Worm (Caenorhabditis elegans) whole organism, L2 larva: ENCODE measurements around the gene pqn-39.

Experiments
- C34F6.9 ChIP-seq: fragments of 150-350 bp; optimal IDR thresholded peaks from 2 replicates; lab custom pipeline; 2014; ENCODE audit warnings: missing biosample characterization, missing genetic modification characterization
- F13H6.1 ChIP-seq: sonication (generic microtip); optimal IDR thresholded peaks from 2 replicates; lab custom pipeline; 2016; ENCODE audit warnings: missing genetic modification characterization, missing compliant biosample characterization
- R02D3.7 ChIP-seq: fragments of 150-350 bp; optimal IDR thresholded peaks from 2 replicates; lab custom pipeline; 2014; ENCODE audit warnings: missing biosample characterization, missing genetic modification characterization
- Y55F3AM.14 ChIP-seq: fragments of 200-800 bp; sonication (Bioruptor generic); optimal IDR thresholded peaks from 2 replicates; lab custom pipeline; 2018; ENCODE audit warnings: mild to moderate bottlenecking, missing genetic modification characterization, missing compliant biosample characterization
- ZK546.5 ChIP-seq: sonication (generic microtip); optimal IDR thresholded peaks from 2 replicates; lab custom pipeline; 2017; ENCODE audit warnings: missing biosample characterization, missing genetic modification characterization
- alr-1 ChIP-seq: fragments of 150-350 bp; optimal IDR thresholded peaks from 2 replicates; lab custom pipeline; 2014; ENCODE audit warnings: missing biosample characterization, missing genetic modification characterization
- aly-2 ChIP-seq: fragments of 150-350 bp; optimal IDR thresholded peaks from 2 replicates; lab custom pipeline; 2014; ENCODE audit warnings: missing biosample characterization, missing genetic modification characterization
- ama-1 ChIP-seq: fragments of 150-350 bp; optimal IDR thresholded peaks from 2 replicates; lab custom pipeline; 2018; ENCODE audit warnings: inconsistent platforms
- blmp-1 ChIP-seq: sonication (generic microtip); optimal IDR thresholded peaks from 2 replicates; lab custom pipeline; 2017; ENCODE audit warnings: missing genetic modification characterization, mild to moderate bottlenecking, missing compliant biosample characterization, antibody characterized with exemption, moderate library complexity; ENCODE audit not compliant: insufficient read depth
- ceh-16 ChIP-seq: fragments of 150-350 bp; optimal IDR thresholded peaks from 2 replicates; lab custom pipeline; 2014; ENCODE audit warnings: missing biosample characterization, missing genetic modification characterization
- ceh-82 ChIP-seq: fragments of 150-350 bp; optimal IDR thresholded peaks from 2 replicates; lab custom pipeline; 2014; ENCODE audit warnings: missing biosample characterization, missing genetic modification characterization
- crh-2 ChIP-seq: sonication (generic microtip); optimal IDR thresholded peaks from 2 replicates; lab custom pipeline; 2017; ENCODE audit warnings: missing biosample characterization, missing genetic modification characterization
- egl-27 ChIP-seq: sonication (generic microtip); optimal IDR thresholded peaks from 3 replicates; lab custom pipeline; 2017; ENCODE audit warnings: missing biosample characterization, missing genetic modification reagents, missing genetic modification characterization
- elt-1 ChIP-seq: fragments of 150-350 bp; optimal IDR thresholded peaks from 2 replicates; lab custom pipeline; 2014; ENCODE audit warnings: missing biosample characterization, missing genetic modification characterization
- fos-1 ChIP-seq: fragments of 150-350 bp; optimal IDR thresholded peaks from 2 replicates; lab custom pipeline; 2014; ENCODE audit warnings: missing biosample characterization, missing genetic modification characterization
- gmeb-1 ChIP-seq: fragments of 150-350 bp; optimal IDR thresholded peaks from 2 replicates; lab custom pipeline; 2014; ENCODE audit warnings: missing biosample characterization, missing genetic modification characterization
- lin-11 ChIP-seq: fragments of 150-350 bp; sonication (generic microtip); optimal IDR thresholded peaks from 2 replicates; lab custom pipeline; 2014; ENCODE audit warnings: missing biosample characterization, missing genetic modification characterization, inconsistent platforms, mixed read lengths
- lin-13 ChIP-seq: fragments of 150-350 bp; optimal IDR thresholded peaks from 2 replicates; lab custom pipeline; 2014; ENCODE audit warnings: missing biosample characterization, missing genetic modification reagents, missing genetic modification characterization
- lin-39 ChIP-seq: fragments of 150-350 bp; optimal IDR thresholded peaks from 2 replicates; lab custom pipeline; 2014; ENCODE audit warnings: missing biosample characterization, missing genetic modification reagents, missing genetic modification characterization
- mdl-1 ChIP-seq, 2 experiments: fragments of 150-350 bp in 1 of 2; sonication (generic microtip) in 1 of 2; optimal IDR thresholded peaks; 2 replicates each; lab custom pipeline; 2017; ENCODE audit warnings: missing biosample characterization in 2 of 2, missing genetic modification characterization in 2 of 2
- nhr-10 ChIP-seq: sonication (generic microtip); optimal IDR thresholded peaks from 2 replicates; lab custom pipeline; 2017; ENCODE audit warnings: missing biosample characterization, missing genetic modification characterization
- nhr-11 ChIP-seq: fragments of 150-350 bp; optimal IDR thresholded peaks from 2 replicates; lab custom pipeline; 2014; ENCODE audit warnings: missing biosample characterization, missing genetic modification characterization
- nhr-12 ChIP-seq: fragments of 150-350 bp; optimal IDR thresholded peaks from 2 replicates; lab custom pipeline; 2014; ENCODE audit warnings: missing biosample characterization, missing genetic modification characterization
- nhr-129 ChIP-seq: fragments of 150-350 bp; optimal IDR thresholded peaks from 2 replicates; lab custom pipeline; 2014; ENCODE audit warnings: missing biosample characterization, missing genetic modification characterization
- nhr-21 ChIP-seq: fragments of 150-350 bp; optimal IDR thresholded peaks from 2 replicates; lab custom pipeline; 2014; ENCODE audit warnings: missing biosample characterization, missing genetic modification characterization
- nhr-23 ChIP-seq: fragments of 150-350 bp; optimal IDR thresholded peaks from 2 replicates; lab custom pipeline; 2014; ENCODE audit warnings: missing biosample characterization, missing genetic modification reagents, missing genetic modification characterization
- nhr-237 ChIP-seq: fragments of 150-350 bp; optimal IDR thresholded peaks from 2 replicates; lab custom pipeline; 2014; ENCODE audit warnings: missing biosample characterization, missing genetic modification characterization
- nhr-25 ChIP-seq: fragments of 150-350 bp; sonication (generic microtip); optimal IDR thresholded peaks from 3 replicates; lab custom pipeline; 2014; ENCODE audit warnings: missing biosample characterization, missing genetic modification characterization
- nhr-6 ChIP-seq: fragments of 150-350 bp; optimal IDR thresholded peaks from 2 replicates; lab custom pipeline; 2014; ENCODE audit warnings: missing biosample characterization, missing genetic modification characterization
- nhr-77 ChIP-seq: fragments of 150-350 bp; optimal IDR thresholded peaks from 2 replicates; lab custom pipeline; 2014; ENCODE audit warnings: missing biosample characterization, missing genetic modification characterization
- sem-4 ChIP-seq: fragments of 150-350 bp; optimal IDR thresholded peaks from 2 replicates; lab custom pipeline; 2014; ENCODE audit warnings: missing biosample characterization, missing genetic modification reagents, missing genetic modification characterization
- sma-3 ChIP-seq: sonication (generic microtip); optimal IDR thresholded peaks from 2 replicates; lab custom pipeline; 2016; ENCODE audit warnings: missing genetic modification reagents, missing genetic modification characterization, missing compliant biosample characterization
- sma-9 ChIP-seq, 2 experiments: fragments of 150-350 bp in 1 of 2; sonication (generic microtip) in 1 of 2; optimal IDR thresholded peaks; 2 replicates each; lab custom pipeline; 2014 to 2016; ENCODE audit warnings: missing genetic modification characterization in 2 of 2, mild to moderate bottlenecking in 1 of 2, missing biosample characterization in 1 of 2, missing compliant biosample characterization in 1 of 2, missing genetic modification reagents in 1 of 2, moderate library complexity in 1 of 2
- snpc-4 ChIP-seq: fragments of 150-350 bp; optimal IDR thresholded peaks from 2 replicates; lab custom pipeline; 2014; ENCODE audit warnings: missing biosample characterization, missing genetic modification characterization
- unc-39 ChIP-seq: fragments of 150-350 bp; optimal IDR thresholded peaks from 2 replicates; lab custom pipeline; 2014; ENCODE audit warnings: missing biosample characterization, missing genetic modification characterization
- unc-62 ChIP-seq: fragments of 150-350 bp; optimal IDR thresholded peaks from 2 replicates; lab custom pipeline; 2014; ENCODE audit warnings: missing biosample characterization, missing genetic modification reagents, missing genetic modification characterization
- zag-1 ChIP-seq: fragments of 150-350 bp; optimal IDR thresholded peaks from 2 replicates; lab custom pipeline; 2014; ENCODE audit warnings: missing biosample characterization, missing genetic modification characterization
- ztf-4 ChIP-seq: fragments of 150-350 bp; optimal IDR thresholded peaks from 2 replicates; lab custom pipeline; 2014; ENCODE audit warnings: missing biosample characterization, missing genetic modification characterization

Gene pqn-39

DNA sequence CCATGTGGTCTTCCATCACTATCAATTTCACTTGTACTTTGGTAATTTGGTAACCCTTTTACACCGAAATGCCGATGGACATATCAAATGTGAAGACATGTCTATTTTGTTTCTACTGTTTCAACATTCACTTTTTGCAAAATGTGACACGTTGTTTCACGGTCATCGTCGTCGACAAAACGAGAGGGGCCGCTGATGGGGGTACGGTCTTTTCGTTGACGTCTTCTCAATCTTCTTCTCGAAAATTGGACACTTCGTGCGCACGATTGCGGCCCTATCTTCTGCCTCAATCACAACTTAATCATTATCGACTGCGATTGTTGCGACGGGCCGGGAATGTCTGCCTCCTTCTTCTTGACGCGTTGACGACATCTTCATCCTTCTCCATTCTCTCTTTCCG, 31.8 kb downstream of the pqn-39 start:
- TF ChIP-seq crh-2 (tag; lab: Kevin White, UChicago) (peak; percentile 46), sma-3 (GFP tag; lab: Kevin White, UChicago) (peak; percentile 32), unc-39 (tag; lab: Kevin White, UChicago) (no peak), nhr-21 (tag; lab: Kevin White, UChicago) (peak; percentile 63), nhr-25 (peak; percentile 20), blmp-1 (tag; lab: Kevin White, UChicago) (peak; percentile 79), ceh-16 (tag; lab: Kevin White, UChicago) (peak; percentile 51), egl-27 (tag; lab: Kevin White, UChicago) (no peak), nhr-129 (tag; lab: Kevin White, UChicago) (peak; percentile 16), sma-9 (GFP tag; optimal IDR thresholded peaks at IDR 0.05; lab: Kevin White, UChicago) (peak; percentile 22), sma-9 (tag; optimal IDR thresholded peaks at IDR 0.05; lab: Kevin White, UChicago) (no peak)

DNA sequence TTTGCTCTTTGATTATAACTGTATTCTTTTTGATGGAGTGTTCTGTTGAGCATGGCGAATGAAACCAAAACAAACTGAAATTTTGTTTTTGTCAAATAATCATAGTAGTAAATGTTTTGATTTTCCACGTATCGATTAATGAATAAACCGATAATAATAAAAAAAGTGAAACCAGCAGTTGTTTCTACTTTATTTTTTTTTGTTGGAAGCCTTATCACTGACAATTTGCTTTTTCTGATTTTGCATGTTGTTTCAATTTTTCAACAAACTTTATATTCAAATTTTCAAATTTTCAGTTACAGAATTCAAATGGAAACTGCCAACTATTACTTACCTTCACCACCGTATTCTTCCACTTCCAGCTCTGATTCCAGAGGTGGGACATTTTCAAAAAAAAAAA, 33.9 kb downstream of the pqn-39 start, which contains the start of gene elt-3:
elt-3 (plus strand) TSS at position 301 of the 400 bp plus-strand sequence.
- no peak for TF ChIP-seq elt-1 (tag; lab: Kevin White, UChicago)
- no peak for TF ChIP-seq nhr-10 (tag; lab: Kevin White, UChicago)
- TF ChIP-seq Y55F3AM.14 (GFP tag; lab: Kevin White, UChicago): no peak
- TF ChIP-seq ama-1 (lab: Kevin White, UChicago): no peak
- no peak for TF ChIP-seq lin-13 (GFP tag; lab: Kevin White, UChicago)
- TF ChIP-seq zag-1: no peak
- no peak for TF ChIP-seq ZK546.5 (tag; lab: Kevin White, UChicago)
- no peak for TF ChIP-seq nhr-23 (tag; lab: Kevin White, UChicago)
- TF ChIP-seq ztf-4: no peak
- no peak for TF ChIP-seq nhr-25
- TF ChIP-seq lin-11 (tag; lab: Kevin White, UChicago): no peak
- TF ChIP-seq nhr-6: no peak
- TF ChIP-seq, all 48 proteins: peak for 0

DNA sequence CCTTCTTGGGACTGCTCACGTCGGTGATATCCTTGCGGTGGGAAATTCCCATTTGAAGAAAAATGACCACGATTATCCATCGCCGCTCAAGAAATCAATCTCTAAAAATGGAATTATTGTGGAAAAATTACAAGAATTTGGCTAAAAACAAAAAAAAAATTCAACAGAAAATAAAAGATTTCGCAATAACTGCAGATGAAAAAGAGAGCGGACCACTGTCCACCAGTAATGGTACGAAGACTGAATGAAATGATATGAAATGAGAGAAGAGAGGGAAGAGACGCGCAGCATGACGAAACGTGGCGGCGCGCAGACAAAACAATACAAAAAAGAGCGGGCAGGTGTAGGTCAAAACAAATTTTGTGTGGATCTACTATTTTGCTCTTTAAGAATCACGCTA, 38.9 kb downstream of the pqn-39 start, which contains the start of gene meg-1:
meg-1 (minus strand) TSS at position 101 of the 400 bp plus-strand sequence.
- TF ChIP-seq sma-9 (GFP tag; optimal IDR thresholded peaks at IDR 0.05; lab: Kevin White, UChicago) (no peak), sma-9 (tag; optimal IDR thresholded peaks at IDR 0.05; lab: Kevin White, UChicago) (no peak), unc-62 (GFP tag; lab: Kevin White, UChicago) (no peak), zag-1 (no peak), nhr-237 (tag; lab: Kevin White, UChicago) (no peak), R02D3.7 (tag; lab: Kevin White, UChicago) (no peak), nhr-77 (tag; lab: Kevin White, UChicago) (no peak), sem-4 (tag; lab: Kevin White, UChicago) (no peak), fos-1 (tag; lab: Kevin White, UChicago) (no peak), nhr-129 (tag; lab: Kevin White, UChicago) (no peak), ZK546.5 (tag; lab: Kevin White, UChicago) (no peak), lin-39 (tag; lab: Kevin White, UChicago) (no peak), C34F6.9 (no peak), mdl-1 (tag; optimal IDR thresholded peaks at IDR 0.05; lab: Kevin White, UChicago) (no peak), lin-13 (GFP tag; lab: Kevin White, UChicago) (no peak), alr-1 (tag; lab: Kevin White, UChicago) (no peak), snpc-4 (no peak), ceh-16 (tag; lab: Kevin White, UChicago) (no peak), aly-2 (tag; lab: Kevin White, UChicago) (no peak), ztf-4 (no peak), crh-2 (tag; lab: Kevin White, UChicago) (no peak)
- TF ChIP-seq, all 48 proteins: peak for 0

DNA sequence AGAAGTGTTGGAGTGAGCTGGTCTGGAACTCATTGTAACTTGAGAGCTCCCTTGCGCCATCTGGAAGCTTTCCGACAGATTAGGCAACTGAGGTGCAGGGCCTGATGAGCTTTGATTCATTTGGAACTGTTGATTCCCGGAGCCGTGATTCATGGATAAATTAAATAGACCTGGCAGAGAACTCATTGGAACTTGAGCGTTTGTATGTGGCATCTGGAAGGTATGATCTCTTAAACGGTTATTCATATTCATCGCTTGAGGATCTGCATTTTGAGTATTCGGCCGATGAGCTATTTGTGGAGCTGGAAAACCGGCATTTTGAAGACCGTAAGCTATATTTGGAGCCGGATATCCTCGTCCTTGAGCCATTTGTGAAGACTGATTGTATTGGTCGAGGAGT, 39.9 kb downstream of the pqn-39 start:
- no peak for TF ChIP-seq unc-62 (GFP tag; lab: Kevin White, UChicago)
- no peak for TF ChIP-seq nhr-12 (tag; lab: Kevin White, UChicago)
- TF ChIP-seq nhr-77 (tag; lab: Kevin White, UChicago): no peak
- no peak for TF ChIP-seq ZK546.5 (tag; lab: Kevin White, UChicago)
- no peak for TF ChIP-seq ceh-82 (tag; lab: Kevin White, UChicago)
- TF ChIP-seq C34F6.9: no peak
- no peak for TF ChIP-seq nhr-25
- no peak for TF ChIP-seq crh-2 (tag; lab: Kevin White, UChicago)
- no peak for TF ChIP-seq nhr-11 (tag; lab: Kevin White, UChicago)
- TF ChIP-seq gmeb-1 (tag; lab: Kevin White, UChicago): no peak
- TF ChIP-seq F13H6.1 (tag; lab: Kevin White, UChicago): no peak
- TF ChIP-seq, all 48 proteins: peak for 0
